Worm (Caenorhabditis elegans): ENCODE data around the gene nhr-38.

nhr-38 gene

DNA sequence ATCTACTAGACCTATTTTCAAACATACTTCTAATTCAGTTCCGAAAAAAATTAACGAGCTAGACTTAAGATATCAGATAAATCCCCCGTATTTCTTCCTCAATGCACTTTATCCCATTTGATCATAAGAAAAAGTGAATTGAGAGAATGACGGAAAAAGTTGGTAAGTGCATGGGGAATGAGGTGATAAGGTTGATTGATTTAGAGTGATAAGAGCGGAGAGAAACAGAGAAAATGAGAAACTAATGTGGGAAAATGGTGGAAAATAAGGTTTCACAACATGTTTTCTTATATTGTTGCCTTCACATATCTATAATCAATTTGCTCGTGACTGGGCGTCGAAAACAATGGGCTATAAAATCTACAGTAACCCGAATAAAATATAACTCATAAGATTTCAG lies 25.8 kb downstream of the nhr-38 start (continued):
- TF ChIP-seq tra-1 (GFP tag; IDR thresholded peaks at IDR 0.05) (no peak), zfp-2 (tag; optimal IDR thresholded peaks at IDR 0.05) (no peak), dve-1 (tag; optimal IDR thresholded peaks at IDR 0.05; ENCODE audit: insufficient read depth) (peak; percentile 76), pha-4 (GFP tag; IDR thresholded peaks at IDR 0.05) (no peak), pha-4 (tag; optimal IDR thresholded peaks at IDR 0.05) (no peak), dmd-6 (GFP tag; IDR thresholded peaks at IDR 0.05) (peak; percentile 57; the same call in 1 of the 2 replicates), nhr-76 (tag; optimal IDR thresholded peaks at IDR 0.05) (no peak), spr-1 (tag; optimal IDR thresholded peaks at IDR 0.05) (no peak), unc-62 (GFP tag; optimal IDR thresholded peaks at IDR 0.05 in 1 of 2) (no peak), unc-62 (tag; optimal IDR thresholded peaks at IDR 0.05) (no peak), nhr-111 (GFP tag; optimal IDR thresholded peaks at IDR 0.05) (no peak), hlh-11 (tag; optimal IDR thresholded peaks at IDR 0.05) (peak; percentile 69), nhr-77 (tag; optimal IDR thresholded peaks at IDR 0.05) (peak; percentile 13), aha-1 (tag) (peak; percentile 94), ceh-62 (tag; optimal IDR thresholded peaks at IDR 0.05) (no peak), Y105C5A.15 (GFP tag; IDR thresholded peaks at IDR 0.05) (no peak), mep-1 (tag; optimal IDR thresholded peaks at IDR 0.05) (peak; percentile 17)

DNA sequence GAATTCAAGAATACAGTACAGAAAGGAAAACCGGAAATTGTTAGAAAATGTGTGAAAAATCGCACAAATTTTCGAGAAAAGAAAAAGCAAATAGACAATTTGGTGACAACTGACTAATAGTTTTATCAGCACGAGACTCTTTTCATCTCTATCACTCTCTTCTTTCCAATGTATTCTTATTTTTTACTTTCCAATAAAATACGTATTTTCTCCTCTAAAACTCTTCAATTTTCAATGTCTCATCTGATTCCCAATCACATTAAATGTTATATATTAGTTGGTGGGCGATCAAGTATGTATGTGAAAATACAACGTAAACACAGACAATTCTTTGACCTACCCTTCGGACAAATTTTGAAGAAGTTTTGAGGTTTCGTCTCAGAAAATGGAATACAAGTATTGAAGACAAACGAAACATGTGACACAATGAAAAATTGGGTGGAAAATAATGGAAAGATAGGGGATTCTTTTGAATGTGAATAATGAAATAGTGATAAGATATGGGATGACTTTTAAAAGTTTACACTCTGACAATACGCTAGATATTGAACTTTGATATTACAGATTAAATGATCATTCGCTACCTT lies 27.3 kb downstream of the nhr-38 start, which contains the start of gene cka-1:
cka-1 (minus strand) TSS at position 418 of the 587 bp plus-strand sequence.
- peak in 1 of 2 experiments; percentile 59 for TF ChIP-seq mdl-1 (tag; optimal IDR thresholded peaks at IDR 0.05)
- TF ChIP-seq dmd-6 (GFP tag; IDR thresholded peaks at IDR 0.05), result peak; percentile 61; the same call in 1 of the 2 replicates
- TF ChIP-seq ceh-82 (tag; optimal IDR thresholded peaks at IDR 0.05), result no peak
- peak; percentile 51 for TF ChIP-seq hlh-30 (tag; optimal IDR thresholded peaks at IDR 0.05; ENCODE audit: insufficient read depth)
- TF ChIP-seq tra-1 (GFP tag; IDR thresholded peaks at IDR 0.05), result 0 out of 2 replicates have a peak, but pooled peaks have one; percentile 21
- peak; percentile 60 for TF ChIP-seq hlh-11 (tag; optimal IDR thresholded peaks at IDR 0.05)
- no peak for TF ChIP-seq F49E8.2 (tag; optimal IDR thresholded peaks at IDR 0.05; ENCODE audit: borderline replicate concordance)
- TF ChIP-seq nhr-28 (tag; optimal IDR thresholded peaks at IDR 0.05), result peak; percentile 31
- TF ChIP-seq T20F7.1 (GFP tag; optimal IDR thresholded peaks at IDR 0.05), result no peak
- peak; percentile 77 for TF ChIP-seq php-3 (GFP tag; IDR thresholded peaks at IDR 0.05)
- TF ChIP-seq daf-8 (GFP tag; IDR thresholded peaks at IDR 0.05), result no peak
- TF ChIP-seq dve-1 (tag; optimal IDR thresholded peaks at IDR 0.05; ENCODE audit: insufficient read depth), result peak; percentile 44
- no peak for TF ChIP-seq daf-16 (GFP tag; optimal IDR thresholded peaks at IDR 0.05)
- peak; percentile 57 for TF ChIP-seq daf-16 (tag; optimal IDR thresholded peaks at IDR 0.05)
- no peak for TF ChIP-seq spr-3 (GFP tag; optimal IDR thresholded peaks at IDR 0.05)

DNA sequence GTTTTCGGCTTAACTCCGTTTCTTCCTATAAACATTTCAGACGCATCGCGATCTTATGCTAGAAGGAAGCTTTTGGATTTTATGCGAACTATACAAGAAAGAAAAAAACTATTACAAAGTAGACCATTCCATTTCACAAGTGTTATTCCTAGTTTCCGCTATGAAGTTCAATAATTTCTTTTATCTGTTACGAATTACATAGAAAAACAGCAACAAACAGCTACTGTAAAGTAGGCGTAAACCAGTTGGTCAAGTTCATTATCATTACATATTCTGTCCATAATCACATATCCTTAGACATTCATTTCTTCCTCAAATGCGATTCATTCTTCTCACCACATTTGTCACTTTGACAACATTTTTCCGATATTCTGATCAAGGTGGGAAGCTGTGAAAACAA lies 28.2 kb downstream of the nhr-38 start, which contains the start of gene C28D4.10:
C28D4.10 (plus strand) TSS at position 301 of the 400 bp plus-strand sequence.
- TF ChIP-seq lin-29 (GFP tag; IDR thresholded peaks at IDR 0.05), result no peak
- TF ChIP-seq ceh-62 (tag; optimal IDR thresholded peaks at IDR 0.05), result no peak
- TF ChIP-seq ceh-82 (tag; optimal IDR thresholded peaks at IDR 0.05), result no peak
- no peak for TF ChIP-seq ama-1 (optimal IDR thresholded peaks at IDR 0.05)
- TF ChIP-seq nhr-48 (tag; optimal IDR thresholded peaks at IDR 0.05), result no peak
- TF ChIP-seq spr-1 (tag; optimal IDR thresholded peaks at IDR 0.05), result no peak
- TF ChIP-seq zip-11 (GFP tag; IDR thresholded peaks at IDR 0.05), result no peak
- TF ChIP-seq tag-97 (GFP tag; IDR thresholded peaks at IDR 0.05), result no peak
- no peak for TF ChIP-seq unc-130 (GFP tag; optimal IDR thresholded peaks at IDR 0.05)
- no peak for TF ChIP-seq ceh-20 (GFP tag; IDR thresholded peaks at IDR 0.05)
- TF ChIP-seq madf-5 (GFP tag; IDR thresholded peaks at IDR 0.05), result no peak
- no peak for TF ChIP-seq rbr-2 (tag; optimal IDR thresholded peaks at IDR 0.05)
- TF ChIP-seq dmd-6 (GFP tag; IDR thresholded peaks at IDR 0.05), result no peak
- no peak for TF ChIP-seq ceh-28 (tag; optimal IDR thresholded peaks at IDR 0.05)
- TF ChIP-seq T20F7.1 (GFP tag; optimal IDR thresholded peaks at IDR 0.05), result no peak
- TF ChIP-seq mxl-3 (GFP tag; optimal IDR thresholded peaks at IDR 0.05), result no peak

All from whole organism, L4 larva.